Worm (Caenorhabditis elegans): ENCODE measurements around the gene srz-42.

DNA sequence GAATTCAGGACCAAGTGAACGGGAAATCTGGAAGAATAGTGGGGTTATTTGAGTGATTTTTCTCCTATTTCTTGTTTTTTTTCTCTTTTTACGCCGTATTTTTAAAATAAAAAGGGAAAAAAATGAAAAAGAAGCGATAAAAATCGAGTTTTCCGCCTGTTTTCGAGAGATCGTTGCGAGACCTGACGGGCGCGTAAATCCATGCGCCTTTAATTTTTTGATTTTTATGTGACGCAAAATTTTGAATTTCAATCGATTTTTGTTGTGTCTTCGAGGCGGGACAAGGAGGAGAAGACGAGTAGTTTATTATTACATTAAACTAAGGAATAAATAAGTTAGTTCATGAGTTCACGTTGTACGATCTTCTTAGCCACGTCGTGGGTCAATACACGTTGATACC is 15.6 kb upstream of the srz-42 start:
- no peak for TF ChIP-seq nhr-6 (tag; optimal IDR thresholded peaks at IDR 0.05)
- no peak for TF ChIP-seq unc-62 (GFP tag; optimal IDR thresholded peaks at IDR 0.05)
- no peak for TF ChIP-seq R02D3.7 (tag; optimal IDR thresholded peaks at IDR 0.05)
- TF ChIP-seq ztf-11 (tag; optimal IDR thresholded peaks at IDR 0.05), result no peak
- no peak for TF ChIP-seq sem-4 (tag; optimal IDR thresholded peaks at IDR 0.05)
- no peak for TF ChIP-seq mdl-1 (tag; optimal IDR thresholded peaks at IDR 0.05)
- no peak for TF ChIP-seq fos-1 (tag; optimal IDR thresholded peaks at IDR 0.05)
- TF ChIP-seq nhr-77 (tag; optimal IDR thresholded peaks at IDR 0.05), result no peak
- TF ChIP-seq ama-1 (optimal IDR thresholded peaks at IDR 0.05), result no peak
- no peak for TF ChIP-seq F13H6.1 (tag; optimal IDR thresholded peaks at IDR 0.05)
- TF ChIP-seq crh-2 (tag; optimal IDR thresholded peaks at IDR 0.05), result no peak
- no peak for TF ChIP-seq nhr-12 (tag; optimal IDR thresholded peaks at IDR 0.05)
- no peak for TF ChIP-seq skn-1 (tag; optimal IDR thresholded peaks at IDR 0.05)
- TF ChIP-seq nhr-23 (tag; optimal IDR thresholded peaks at IDR 0.05), result no peak
